Fruit fly (Drosophila melanogaster) whole organism, embryonic: ENCODE results near the gene CG5157.

Experiments
- Awh ChIP-seq: fragments of 200-800 bp; sonication (Bioruptor generic); IDR thresholded peaks from 2 replicates; pipeline ENCODE4, ENCODE4 v1.3.6; 2022; ENCODE audit warnings: missing biosample characterization, missing genetic modification characterization
- CG10321 ChIP-seq: fragments of 200-800 bp; sonication (Bioruptor generic); IDR thresholded peaks from 2 replicates; pipeline ENCODE4 v1.3.6; 2022; ENCODE audit warnings: missing biosample characterization, missing genetic modification characterization
- CG11247 ChIP-seq: fragments of 200-800 bp; sonication (Bioruptor generic); IDR thresholded peaks from 2 replicates; pipeline ENCODE4 v1.3.6; 2022; ENCODE audit warnings: missing biosample characterization, missing genetic modification characterization
- CG14667 ChIP-seq: fragments of 200-800 bp; sonication (Bioruptor generic); IDR thresholded peaks from 2 replicates; pipeline ENCODE4 v1.3.6; 2022; ENCODE audit warnings: missing biosample characterization, missing genetic modification characterization
- CG14710 ChIP-seq: fragments of 200-800 bp; sonication (Bioruptor generic); optimal IDR thresholded peaks from 3 replicates; lab custom pipeline; 2019; ENCODE audit warnings: missing biosample characterization, mild to moderate bottlenecking, missing genetic modification characterization, moderate library complexity
- CG15269 ChIP-seq: fragments of 200-800 bp; sonication (Bioruptor generic); optimal IDR thresholded peaks from 2 replicates; lab custom pipeline; 2018; ENCODE audit warnings: missing biosample characterization, mild to moderate bottlenecking, missing genetic modification characterization, moderate library complexity
- CG16815 ChIP-seq: fragments of 200-800 bp; sonication (Bioruptor generic); optimal IDR thresholded peaks from 3 replicates; lab custom pipeline; 2017; ENCODE audit warnings: missing biosample characterization, mild to moderate bottlenecking, missing genetic modification characterization
- CG17912 ChIP-seq: fragments of 200-800 bp; sonication (Bioruptor generic); optimal IDR thresholded peaks from 2 replicates; lab custom pipeline; 2018; ENCODE audit warnings: missing biosample characterization, mild to moderate bottlenecking, missing genetic modification characterization
- CG1832 ChIP-seq: fragments of 200-800 bp; sonication (Bioruptor generic); optimal IDR thresholded peaks from 2 replicates; lab custom pipeline; 2017; ENCODE audit warnings: missing biosample characterization, mild to moderate bottlenecking, missing genetic modification characterization, inconsistent platforms
- CG31388 ChIP-seq: fragments of 200-800 bp; sonication (Bioruptor generic); optimal IDR thresholded peaks from 2 replicates; lab custom pipeline; 2016; ENCODE audit warnings: missing biosample characterization, missing genetic modification characterization
- CG34224 ChIP-seq: fragments of 200-800 bp; sonication (Bioruptor generic); IDR thresholded peaks from 3 replicates; pipeline ENCODE4 v1.3.6; 2022; ENCODE audit warnings: missing biosample characterization, missing genetic modification characterization; ENCODE audit not compliant: partially characterized antibody
- CG43689 ChIP-seq: fragments of 200-800 bp; sonication (Bioruptor generic); IDR thresholded peaks from 2 replicates; pipeline ENCODE4 v1.3.6; 2022; ENCODE audit warnings: missing biosample characterization, missing genetic modification characterization
- CG5180 ChIP-seq: fragments of 200-800 bp; sonication (Bioruptor generic); optimal IDR thresholded peaks from 3 replicates; lab custom pipeline; 2017; ENCODE audit warnings: missing biosample characterization, missing genetic modification characterization, mild to moderate bottlenecking, moderate library complexity, missing genetic modification reagents
- CG5245 ChIP-seq: fragments of 200-800 bp; sonication (Bioruptor generic); optimal IDR thresholded peaks from 3 replicates; lab custom pipeline; 2016; ENCODE audit warnings: missing biosample characterization, missing genetic modification characterization
- CG7745 ChIP-seq: fragments of 200-800 bp; sonication (Bioruptor generic); optimal IDR thresholded peaks from 2 replicates; lab custom pipeline; 2018; ENCODE audit warnings: missing biosample characterization, mild to moderate bottlenecking, missing genetic modification characterization, moderate library complexity
- CG8290 ChIP-seq, 3 experiments: fragments of 200-800 bp; sonication (Bioruptor generic); optimal IDR thresholded peaks; 2 replicates each; lab custom pipeline; 2016 to 2019; ENCODE audit warnings: missing biosample characterization in 3 of 3, missing genetic modification characterization in 3 of 3, mild to moderate bottlenecking in 2 of 3, moderate library complexity in 1 of 3
- CG8944 ChIP-seq: fragments of 200-800 bp; sonication (Bioruptor generic); optimal IDR thresholded peaks from 3 replicates; lab custom pipeline; 2016; ENCODE audit warnings: missing biosample characterization, missing genetic modification characterization
- CHES-1-like ChIP-seq: fragments of 200-800 bp; sonication (Bioruptor generic); optimal IDR thresholded peaks from 2 replicates; lab custom pipeline; 2016; ENCODE audit warnings: missing biosample characterization, missing genetic modification characterization
- D ChIP-seq, 2 experiments: fragments of 200-800 bp in 1 of 2; fragments of >200 bp in 1 of 2; sonication (Bioruptor generic) in 1 of 2; optimal IDR thresholded peaks; 2 replicates in 1 of 2; 3 replicates in 1 of 2; lab custom pipeline; 2017; ENCODE audit warnings: mild to moderate bottlenecking in 1 of 2, missing biosample characterization in 1 of 2, missing genetic modification characterization in 1 of 2, missing genetic modification reagents in 1 of 2
- D19A ChIP-seq: fragments of 200-800 bp; optimal IDR thresholded peaks from 3 replicates; lab custom pipeline; 2019; ENCODE audit warnings: missing biosample characterization, mild to moderate bottlenecking, missing genetic modification characterization, moderate library complexity
- Deaf1 ChIP-seq: fragments of 200-800 bp; optimal IDR thresholded peaks from 3 replicates; lab custom pipeline; 2019; ENCODE audit warnings: missing biosample characterization, mild to moderate bottlenecking, missing genetic modification characterization, moderate library complexity
- Dref ChIP-seq: fragments of 200-800 bp; sonication (Bioruptor generic); IDR thresholded peaks from 2 replicates; pipeline ENCODE4 v1.3.6; 2022; ENCODE audit warnings: missing biosample characterization, missing genetic modification characterization
- H15 ChIP-seq: fragments of 200-800 bp; sonication (Bioruptor generic); IDR thresholded peaks from 3 replicates; pipeline ENCODE4 v1.3.6; 2022; ENCODE audit warnings: missing biosample characterization, missing genetic modification characterization
- HLH3B ChIP-seq: fragments of 200-800 bp; sonication (Bioruptor generic); IDR thresholded peaks from 2 replicates; pipeline ENCODE4 v1.3.6; 2022; ENCODE audit warnings: missing biosample characterization, missing genetic modification characterization
- Hr3 ChIP-seq: fragments of 200-800 bp; sonication (Bioruptor generic); optimal IDR thresholded peaks from 3 replicates; lab custom pipeline; 2016; ENCODE audit warnings: missing biosample characterization, missing genetic modification characterization
- Lim3 ChIP-seq: fragments of 200-800 bp; sonication (Bioruptor generic); IDR thresholded peaks from 2 replicates; pipeline ENCODE4 v1.3.6; 2022; ENCODE audit warnings: missing biosample characterization, missing genetic modification characterization
- Max ChIP-seq: fragments of 200-800 bp; sonication (Bioruptor generic); optimal IDR thresholded peaks from 2 replicates; lab custom pipeline; 2016; ENCODE audit warnings: missing biosample characterization, mild to moderate bottlenecking, missing genetic modification characterization
- Nf-YC ChIP-seq: fragments of 200-800 bp; optimal IDR thresholded peaks from 3 replicates; lab custom pipeline; 2019; ENCODE audit warnings: missing biosample characterization, mild to moderate bottlenecking, missing genetic modification characterization, moderate library complexity
- NfI ChIP-seq: fragments of 200-800 bp; sonication (Bioruptor generic); optimal IDR thresholded peaks from 3 replicates; lab custom pipeline; 2018; ENCODE audit warnings: missing biosample characterization, mild to moderate bottlenecking, missing genetic modification characterization, moderate library complexity
- Poxn ChIP-seq: fragments of 200-800 bp; sonication (Bioruptor generic); IDR thresholded peaks from 2 replicates; pipeline ENCODE4 v1.3.6; 2022; ENCODE audit warnings: missing biosample characterization, missing genetic modification characterization
- Ptx1 ChIP-seq: fragments of 200-800 bp; sonication (Bioruptor generic); IDR thresholded peaks from 2 replicates; pipeline ENCODE4 v1.3.6; 2022; ENCODE audit warnings: missing biosample characterization, missing genetic modification characterization
- Sin3A ChIP-seq: fragments of >200 bp; optimal IDR thresholded peaks from 2 replicates; lab custom pipeline; 2018
- Taf1 ChIP-seq: fragments of 200-800 bp; sonication (Bioruptor generic); IDR thresholded peaks from 2 replicates; pipeline ENCODE4 v1.3.6; 2022; ENCODE audit warnings: missing biosample characterization, missing genetic modification characterization
- Trl ChIP-seq, 3 experiments: fragments of >200 bp in 2 of 3; fragments of 200-800 bp in 1 of 3; sonication (Bioruptor generic) in 1 of 3; optimal IDR thresholded peaks; 2 replicates in 1 of 3; 3 replicates in 2 of 3; lab custom pipeline; 2016 to 2017; ENCODE audit warnings: missing biosample characterization in 1 of 3, missing genetic modification characterization in 1 of 3
- Xrp1 ChIP-seq: fragments of 200-800 bp; sonication (Bioruptor generic); IDR thresholded peaks from 2 replicates; pipeline ENCODE4 v1.3.6; 2022; ENCODE audit warnings: missing biosample characterization, missing genetic modification characterization
- abd-A ChIP-seq: fragments of 200-800 bp; sonication (Bioruptor generic); optimal IDR thresholded peaks from 3 replicates; lab custom pipeline; 2019; ENCODE audit warnings: missing biosample characterization, mild to moderate bottlenecking, missing genetic modification characterization, moderate library complexity
- ara ChIP-seq: fragments of 200-800 bp; sonication (Bioruptor generic); IDR thresholded peaks from 2 replicates; pipeline ENCODE4 v1.3.6; 2022; ENCODE audit warnings: missing biosample characterization, missing genetic modification characterization
- bab2 ChIP-seq: fragments of 200-800 bp; sonication (Bioruptor generic); optimal IDR thresholded peaks from 2 replicates; lab custom pipeline; 2016; ENCODE audit warnings: missing biosample characterization, missing genetic modification characterization
- bcd ChIP-seq: fragments of 200-800 bp; sonication (Bioruptor generic); optimal IDR thresholded peaks from 2 replicates; lab custom pipeline; 2017; ENCODE audit warnings: missing biosample characterization, mild to moderate bottlenecking, missing genetic modification characterization
- chinmo ChIP-seq: fragments of 200-800 bp; sonication (Bioruptor generic); IDR thresholded peaks from 4 replicates; pipeline ENCODE4 v1.3.6; 2022; ENCODE audit warnings: missing biosample characterization, missing genetic modification characterization; ENCODE audit not compliant: partially characterized antibody
- ci ChIP-seq: fragments of 200-800 bp; sonication (Bioruptor generic); IDR thresholded peaks from 3 replicates; pipeline ENCODE4 v1.3.6; 2022; ENCODE audit warnings: missing biosample characterization, missing genetic modification characterization
- crol ChIP-seq: fragments of 200-800 bp; sonication (Bioruptor generic); IDR thresholded peaks from 2 replicates; pipeline ENCODE4 v1.3.6; 2022; ENCODE audit warnings: missing biosample characterization, missing genetic modification characterization
- fd64A ChIP-seq: fragments of 200-800 bp; sonication (Bioruptor generic); optimal IDR thresholded peaks from 3 replicates; lab custom pipeline; 2018; ENCODE audit warnings: missing biosample characterization, mild to moderate bottlenecking, missing genetic modification characterization
- gfzf ChIP-seq: fragments of 200-800 bp; sonication (Bioruptor generic); optimal IDR thresholded peaks from 2 replicates; lab custom pipeline; 2016; ENCODE audit warnings: missing biosample characterization, mild to moderate bottlenecking, missing genetic modification characterization, moderate library complexity
- lab ChIP-seq: fragments of 200-800 bp; sonication (Bioruptor generic); optimal IDR thresholded peaks from 3 replicates; lab custom pipeline; 2017; ENCODE audit warnings: missing biosample characterization, missing genetic modification characterization, mild to moderate bottlenecking, moderate library complexity, missing genetic modification reagents
- seq ChIP-seq: fragments of 200-800 bp; sonication (Bioruptor generic); IDR thresholded peaks from 2 replicates; pipeline ENCODE4 v1.3.6; 2022; ENCODE audit warnings: missing biosample characterization, missing genetic modification characterization
- slp2 ChIP-seq: fragments of 200-800 bp; sonication (Bioruptor generic); optimal IDR thresholded peaks from 2 replicates; lab custom pipeline; 2016; ENCODE audit warnings: missing biosample characterization, missing genetic modification characterization
- stc ChIP-seq: fragments of 200-800 bp; sonication (Bioruptor generic); IDR thresholded peaks from 2 replicates; pipeline ENCODE4 v1.3.6; 2022; ENCODE audit warnings: missing biosample characterization, missing genetic modification characterization
- wdn ChIP-seq: fragments of 200-800 bp; sonication (Bioruptor generic); IDR thresholded peaks from 2 replicates; pipeline ENCODE4 v1.3.6; 2022; ENCODE audit warnings: missing biosample characterization, missing genetic modification characterization
- zen2 ChIP-seq: fragments of 200-800 bp; sonication (Bioruptor generic); IDR thresholded peaks from 3 replicates; pipeline ENCODE4 v1.3.6; 2022; ENCODE audit warnings: missing biosample characterization, missing genetic modification characterization; ENCODE audit not compliant: partially characterized antibody

The CG5157 gene

DNA sequence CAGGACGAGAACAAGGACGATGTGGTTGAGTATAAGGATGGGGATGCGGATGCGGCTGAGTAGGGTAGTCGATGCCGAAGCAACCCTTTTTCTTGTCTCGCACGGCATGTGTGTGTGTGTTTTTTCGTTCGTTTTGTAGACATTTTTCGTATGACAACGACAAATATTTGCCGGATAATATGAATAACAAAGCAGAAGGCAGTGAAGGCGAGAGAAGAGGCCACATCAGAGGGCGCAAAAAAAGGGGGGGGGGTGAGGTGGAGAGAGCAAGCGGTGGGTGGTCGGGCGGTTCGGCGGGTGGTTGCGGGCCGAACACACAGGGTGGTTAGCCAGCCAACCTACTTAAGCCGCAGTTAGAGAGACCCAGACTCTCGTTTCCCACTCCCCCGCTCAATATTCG lies 34.7 kb upstream of the CG5157 start (continued):
- TF ChIP-seq crol (GFP tag; lab: Robert Waterston, UW) (peak; percentile 85), abd-A (peak; percentile 30), bab2 (GFP tag; lab: Kevin White, UChicago) (no peak), Hr3 (GFP tag; lab: Kevin White, UChicago) (no peak), Lim3 (no peak), lab (GFP tag; lab: Kevin White, UChicago) (no peak), Xrp1 (GFP tag; lab: Robert Waterston, UW) (no peak), seq (GFP tag; lab: Robert Waterston, UW) (0 out of 2 replicates have a peak, but pooled peaks have one; percentile 35), CG5180 (GFP tag; lab: Kevin White, UChicago) (no peak), Deaf1 (peak; percentile 14), H15 (no peak), Trl (optimal IDR thresholded peaks at IDR 0.05; lab: Kevin White, UChicago) (peak in 1 of 2 experiments; percentile 18), Trl (GFP tag; optimal IDR thresholded peaks at IDR 0.05; lab: Kevin White, UChicago) (no peak), CG11247 (GFP tag; lab: Robert Waterston, UW) (no peak), ci (GFP tag; lab: Robert Waterston, UW) (0 out of 3 replicates have a peak, but pooled peaks have one; percentile 22), NfI (no peak), Ptx1 (GFP tag; lab: Robert Waterston, UW) (no peak), slp2 (GFP tag; lab: Kevin White, UChicago) (no peak), CHES-1-like (GFP tag; lab: Kevin White, UChicago) (no peak), HLH3B (GFP tag; lab: Robert Waterston, UW) (no peak), CG10321 (GFP tag; lab: Robert Waterston, UW) (no peak), CG8290 (GFP tag; optimal IDR thresholded peaks at IDR 0.05; lab: Kevin White, UChicago) (no peak), CG8290 (tag; optimal IDR thresholded peaks at IDR 0.05; lab: Kevin White, UChicago) (peak in 1 of 2 experiments; percentile 6), Awh (GFP tag; lab: Robert Waterston, UW) (no peak), CG34224 (GFP tag; lab: Robert Waterston, UW) (no peak), chinmo (GFP tag; lab: Robert Waterston, UW) (no peak), Max (no peak), CG14667 (GFP tag; lab: Robert Waterston, UW) (no peak), CG7745 (tag; lab: Kevin White, UChicago) (no peak)
- TF ChIP-seq, all 482 proteins: peak for 8

DNA sequence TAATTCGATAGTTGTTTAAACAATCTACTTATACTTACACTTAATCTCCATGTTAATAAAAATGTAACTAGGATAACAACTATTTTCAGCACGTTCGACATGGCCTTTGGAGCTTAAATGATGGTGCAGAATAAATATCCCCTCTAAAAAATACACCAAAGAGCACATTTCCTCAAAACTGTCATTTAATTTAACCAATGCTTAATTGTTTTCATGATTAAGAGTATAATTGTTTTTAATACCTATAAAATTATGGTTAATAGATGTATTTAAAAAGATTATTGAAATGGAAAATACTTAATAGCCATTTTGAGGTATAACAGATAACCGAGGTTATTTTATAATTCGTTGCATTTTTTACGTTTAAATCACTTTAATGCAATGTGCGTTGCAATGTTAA lies 33.6 kb upstream of the CG5157 start, which contains the start of gene CG33795:
Gene CG33795, minus strand, starts transcription at position 101 of the 400 bp plus-strand sequence.
- TF ChIP-seq Dref (GFP tag; lab: Robert Waterston, UW) = no peak
- TF ChIP-seq ara (GFP tag; lab: Robert Waterston, UW) = no peak
- TF ChIP-seq CG5245 (GFP tag; lab: Kevin White, UChicago) = no peak
- no peak for TF ChIP-seq CG14710
- no peak for TF ChIP-seq fd64A (GFP tag; lab: Kevin White, UChicago)
- TF ChIP-seq CG17912 (GFP tag; lab: Kevin White, UChicago) = no peak
- no peak for TF ChIP-seq D19A (tag; lab: Kevin White, UChicago)
- no peak for TF ChIP-seq CG15269 (tag; lab: Kevin White, UChicago)
- no peak for TF ChIP-seq Max
- no peak for TF ChIP-seq stc (GFP tag; lab: Robert Waterston, UW)
- no peak for TF ChIP-seq Taf1 (GFP tag; lab: Robert Waterston, UW)
- TF ChIP-seq Nf-YC = no peak

dm6 chr3L:16170006-16170405 lies 32.3 kb upstream of the CG5157 start, which contains the start of gene CG33796:
CG33796 (minus strand) TSS chr3L:16170106.
- TF ChIP-seq zen2 = no peak
- no peak for TF ChIP-seq D19A (tag; lab: Kevin White, UChicago)
- no peak for TF ChIP-seq CG16815 (GFP tag; lab: Kevin White, UChicago)
- TF ChIP-seq CG43689 = no peak
- no peak for TF ChIP-seq CG8944 (GFP tag; lab: Kevin White, UChicago)
- no peak for TF ChIP-seq gfzf (GFP tag; lab: Kevin White, UChicago)
- TF ChIP-seq Poxn = no peak
- TF ChIP-seq CG1832 (GFP tag; lab: Kevin White, UChicago) = no peak
- no peak for TF ChIP-seq D (optimal IDR thresholded peaks at IDR 0.05; lab: Kevin White, UChicago)
- no peak for TF ChIP-seq D (GFP tag; optimal IDR thresholded peaks at IDR 0.05; lab: Kevin White, UChicago)
- TF ChIP-seq bcd (GFP tag; lab: Kevin White, UChicago) = no peak
- no peak for TF ChIP-seq wdn
- TF ChIP-seq CG31388 (GFP tag; lab: Kevin White, UChicago) = no peak
- TF ChIP-seq Sin3A (lab: Kevin White, UChicago) = no peak
